Fruit fly (Drosophila melanogaster): ENCODE measurements around the gene CG4766.

CG4766 gene

dm6 chrX:5965517-5966397 is 34.8 kb downstream of the CG4766 start, which contains the start of gene Grip (continued):
- TF ChIP-seq CG17802 (tag; optimal IDR thresholded peaks at IDR 0.05) = no peak
- no peak for TF ChIP-seq cas (GFP tag; IDR thresholded peaks at IDR 0.05)
- peak; percentile 52 for TF ChIP-seq dmrt11E (tag; optimal IDR thresholded peaks at IDR 0.05)
- no peak for TF ChIP-seq Sry-β (GFP tag; optimal IDR thresholded peaks at IDR 0.05)
- 0 out of 2 replicates have a peak, but pooled peaks have one; percentile 8 for TF ChIP-seq esg (GFP tag; conservative IDR thresholded peaks at IDR 0.05)
- no peak for TF ChIP-seq HmgD (GFP tag; optimal IDR thresholded peaks at IDR 0.05)
- no peak for TF ChIP-seq ems (GFP tag; optimal IDR thresholded peaks at IDR 0.05)
- no peak for TF ChIP-seq CG4730 (GFP tag; IDR thresholded peaks at IDR 0.05)
- TF ChIP-seq Ssrp (tag; optimal IDR thresholded peaks at IDR 0.05) = peak; percentile 36
- TF ChIP-seq CG31365 (tag; optimal IDR thresholded peaks at IDR 0.05) = no peak
- TF ChIP-seq al (GFP tag; IDR thresholded peaks at IDR 0.05) = no peak
- TF ChIP-seq CG11247 (GFP tag; IDR thresholded peaks at IDR 0.05) = no peak
- TF ChIP-seq CG11696 (GFP tag; IDR thresholded peaks at IDR 0.05) = no peak
- no peak for TF ChIP-seq CG12744 (GFP tag; optimal IDR thresholded peaks at IDR 0.05)
- no peak for TF ChIP-seq Nf-YA (GFP tag; IDR thresholded peaks at IDR 0.05)
- TF ChIP-seq CG11695 (GFP tag; IDR thresholded peaks at IDR 0.05) = no peak
- no peak for TF ChIP-seq ash1 (GFP tag; optimal IDR thresholded peaks at IDR 0.05)
- TF ChIP-seq CG12155 (GFP tag; optimal IDR thresholded peaks at IDR 0.05) = no peak
- no peak for TF ChIP-seq trh (GFP tag; optimal IDR thresholded peaks at IDR 0.05)
- TF ChIP-seq Usf (GFP tag; optimal IDR thresholded peaks at IDR 0.05) = no peak
- TF ChIP-seq chif (GFP tag; optimal IDR thresholded peaks at IDR 0.05) = no peak
- no peak for TF ChIP-seq B-H1 (GFP tag; IDR thresholded peaks at IDR 0.05)

dm6 chrX:5964169-5964686 is 36.4 kb downstream of the CG4766 start:
- TF ChIP-seq trh (GFP tag; optimal IDR thresholded peaks at IDR 0.05) (no peak), twi (tag; optimal IDR thresholded peaks at IDR 0.05) (peak; percentile 7), ham (GFP tag; IDR thresholded peaks at IDR 0.05) (no peak), Hr51 (GFP tag; optimal IDR thresholded peaks at IDR 0.05) (no peak), vnd (GFP tag; IDR thresholded peaks at IDR 0.05; ENCODE audit: partially characterized antibody) (no peak), sens (GFP tag) (peak; percentile 36), br (optimal IDR thresholded peaks at IDR 0.05) (no peak), CG7745 (tag; optimal IDR thresholded peaks at IDR 0.05) (no peak), CG12769 (tag; optimal IDR thresholded peaks at IDR 0.05) (peak; percentile 50), Vsx1 (GFP tag; optimal IDR thresholded peaks at IDR 0.05) (no peak), pros (GFP tag; optimal IDR thresholded peaks at IDR 0.05) (no peak), jigr1 (GFP tag; IDR thresholded peaks at IDR 0.05) (no peak), Nf-YC (tag; optimal IDR thresholded peaks at IDR 0.05) (no peak), schlank (tag; optimal IDR thresholded peaks at IDR 0.05) (no peak), CG8290 (GFP tag; optimal IDR thresholded peaks at IDR 0.05) (no peak), CG8290 (tag; optimal IDR thresholded peaks at IDR 0.05) (no peak), Med (GFP tag) (peak; percentile 5), dati (GFP tag; IDR thresholded peaks at IDR 0.05) (no peak), hb (GFP tag; IDR thresholded peaks at IDR 0.05; ENCODE audit: partially characterized antibody) (no peak), stwl (tag; optimal IDR thresholded peaks at IDR 0.05) (peak; percentile 9), CTCF (GFP tag; optimal IDR thresholded peaks at IDR 0.05) (peak; percentile 75), dmrt11E (tag; optimal IDR thresholded peaks at IDR 0.05) (no peak), dpn (GFP tag; optimal IDR thresholded peaks at IDR 0.05) (no peak), CG8388 (GFP tag; optimal IDR thresholded peaks at IDR 0.05) (peak; percentile 80), p53 (GFP tag; optimal IDR thresholded peaks at IDR 0.05) (no peak), CG13624 (GFP tag; optimal IDR thresholded peaks at IDR 0.05) (no peak), CG7271 (tag; optimal IDR thresholded peaks at IDR 0.05) (no peak)

Data from whole organism, embryonic.